Fruit fly (Drosophila melanogaster): Measurements from ENCODE around the gene PlexA.

PlexA gene

DNA sequence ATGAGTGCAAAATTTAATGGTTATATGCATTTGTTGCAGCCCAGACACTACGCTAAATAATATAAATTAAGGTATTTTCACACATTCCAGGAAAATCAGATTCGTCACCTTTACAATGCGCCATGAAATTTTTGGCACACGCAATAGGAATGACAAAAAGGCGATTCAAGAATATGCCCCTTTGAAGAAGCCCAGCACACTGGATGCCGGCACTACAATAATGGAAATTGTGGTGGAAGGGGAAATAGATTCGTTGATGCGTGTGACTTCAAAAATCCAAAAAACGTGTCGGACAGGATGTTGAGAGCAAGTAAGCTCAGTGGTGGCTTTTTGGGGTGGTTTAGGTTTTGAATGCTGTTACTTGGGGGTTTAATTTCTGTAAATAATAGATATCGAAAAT, 38.5 kb downstream of the PlexA start:
- TF ChIP-seq Hr83 (GFP tag; optimal IDR thresholded peaks at IDR 0.05; ENCODE audit: poor library complexity, severe bottlenecking) = no peak
- no peak for TF ChIP-seq rgr (GFP tag; optimal IDR thresholded peaks at IDR 0.05)
- TF ChIP-seq GATAd (GFP tag; optimal IDR thresholded peaks at IDR 0.05) = no peak
- no peak for TF ChIP-seq br (GFP tag; optimal IDR thresholded peaks at IDR 0.05)
- no peak for TF ChIP-seq woc (GFP tag; optimal IDR thresholded peaks at IDR 0.05)
- TF ChIP-seq Rel (GFP tag; optimal IDR thresholded peaks at IDR 0.05) = no peak
- no peak for TF ChIP-seq Rel (tag; optimal IDR thresholded peaks at IDR 0.05)
- no peak for TF ChIP-seq CG32264 (GFP tag; optimal IDR thresholded peaks at IDR 0.05)
- no peak for TF ChIP-seq Mio (GFP tag; optimal IDR thresholded peaks at IDR 0.05)
- TF ChIP-seq Hr78 (GFP tag; optimal IDR thresholded peaks at IDR 0.05) = no peak
- TF ChIP-seq pan (optimal IDR thresholded peaks at IDR 0.05) = no peak
- TF ChIP-seq tai (GFP tag; optimal IDR thresholded peaks at IDR 0.05) = no peak
- TF ChIP-seq Sp1 (GFP tag; optimal IDR thresholded peaks at IDR 0.05) = no peak
- TF ChIP-seq Dfd (GFP tag; optimal IDR thresholded peaks at IDR 0.05) = no peak
- TF ChIP-seq dmrt93B (GFP tag; optimal IDR thresholded peaks at IDR 0.05) = no peak
- no peak for TF ChIP-seq Hnf4 (GFP tag; optimal IDR thresholded peaks at IDR 0.05)
- no peak for TF ChIP-seq Dif (GFP tag; optimal IDR thresholded peaks at IDR 0.05; ENCODE audit: partially characterized antibody)

- no peak for TF ChIP-seq sv (GFP tag; optimal IDR thresholded peaks at IDR 0.05)
- no peak for TF ChIP-seq Dif (GFP tag; optimal IDR thresholded peaks at IDR 0.05; ENCODE audit: partially characterized antibody)
- TF ChIP-seq pan (optimal IDR thresholded peaks at IDR 0.05) = no peak
- no peak for TF ChIP-seq woc (GFP tag; optimal IDR thresholded peaks at IDR 0.05)
- no peak for TF ChIP-seq Mio (GFP tag; optimal IDR thresholded peaks at IDR 0.05)
- TF ChIP-seq CrebA (GFP tag; optimal IDR thresholded peaks at IDR 0.05; ENCODE audit: borderline replicate concordance) = no peak
- no peak for TF ChIP-seq tai (GFP tag; optimal IDR thresholded peaks at IDR 0.05)
- TF ChIP-seq ey (GFP tag; optimal IDR thresholded peaks at IDR 0.05) = no peak
These were observed 42.1 kb downstream of the PlexA start for dm6 chr4:984755-985154.

dm6 chr4:982791-983407, 44.0 kb downstream of the PlexA start:
- TF ChIP-seq sv (GFP tag; optimal IDR thresholded peaks at IDR 0.05) = peak; percentile 53
- peak; percentile 42 for TF ChIP-seq woc (GFP tag; optimal IDR thresholded peaks at IDR 0.05)
- no peak for TF ChIP-seq Hr83 (GFP tag; optimal IDR thresholded peaks at IDR 0.05; ENCODE audit: poor library complexity, severe bottlenecking)
- TF ChIP-seq fru (GFP tag; optimal IDR thresholded peaks at IDR 0.05) = peak; percentile 62
- no peak for TF ChIP-seq dsf (GFP tag; optimal IDR thresholded peaks at IDR 0.05; ENCODE audit: borderline replicate concordance)
- TF ChIP-seq psq (GFP tag; optimal IDR thresholded peaks at IDR 0.05) = peak; percentile 28
- peak; percentile 57 for TF ChIP-seq ey (GFP tag; optimal IDR thresholded peaks at IDR 0.05)
- no peak for TF ChIP-seq CG9705 (GFP tag; optimal IDR thresholded peaks at IDR 0.05)
- TF ChIP-seq tai (GFP tag; optimal IDR thresholded peaks at IDR 0.05) = no peak
- peak; percentile 8 for TF ChIP-seq Hnf4 (GFP tag; optimal IDR thresholded peaks at IDR 0.05)
- TF ChIP-seq OdsH (GFP tag; optimal IDR thresholded peaks at IDR 0.05) = peak; percentile 54
- peak; percentile 4 for TF ChIP-seq Jra (GFP tag; optimal IDR thresholded peaks at IDR 0.05)
- TF ChIP-seq br (GFP tag; optimal IDR thresholded peaks at IDR 0.05) = peak; percentile 50
- no peak for TF ChIP-seq Abd-B (GFP tag; optimal IDR thresholded peaks at IDR 0.05)
- TF ChIP-seq Hr78 (GFP tag; optimal IDR thresholded peaks at IDR 0.05) = no peak
- TF ChIP-seq h (GFP tag; optimal IDR thresholded peaks at IDR 0.05) = peak; percentile 61
- no peak for TF ChIP-seq foxo (GFP tag; optimal IDR thresholded peaks at IDR 0.05)

DNA sequence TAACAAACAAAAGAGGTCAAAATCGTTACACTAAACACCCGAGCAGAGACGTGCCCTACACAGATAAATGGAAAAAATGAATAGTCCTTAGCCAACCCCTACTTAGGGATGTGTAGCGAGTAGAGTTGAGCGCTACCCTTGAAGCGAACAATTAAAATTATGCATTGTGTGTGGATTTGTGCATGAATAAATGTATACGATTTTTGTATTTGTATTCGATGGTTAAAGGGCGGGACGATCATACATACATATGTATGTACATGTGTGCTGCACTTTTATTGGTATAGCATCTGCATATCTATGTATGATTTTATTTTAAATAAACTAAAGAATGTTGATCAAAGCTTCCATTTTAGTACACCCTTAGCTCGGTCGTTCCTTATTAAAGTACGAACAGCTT, 45.7 kb downstream of the PlexA start:
- no peak for TF ChIP-seq HLH106 (tag; optimal IDR thresholded peaks at IDR 0.05)
- TF ChIP-seq rgr (GFP tag; optimal IDR thresholded peaks at IDR 0.05) = no peak
- no peak for TF ChIP-seq CrebA (GFP tag; optimal IDR thresholded peaks at IDR 0.05; ENCODE audit: borderline replicate concordance)
- no peak for TF ChIP-seq dsf (GFP tag; optimal IDR thresholded peaks at IDR 0.05; ENCODE audit: borderline replicate concordance)
- TF ChIP-seq br (GFP tag; optimal IDR thresholded peaks at IDR 0.05) = no peak
- no peak for TF ChIP-seq Jra (GFP tag; optimal IDR thresholded peaks at IDR 0.05)
- no peak for TF ChIP-seq fru (GFP tag; optimal IDR thresholded peaks at IDR 0.05)
- no peak for TF ChIP-seq Rel (GFP tag; optimal IDR thresholded peaks at IDR 0.05)
- no peak for TF ChIP-seq Rel (tag; optimal IDR thresholded peaks at IDR 0.05)
- no peak for TF ChIP-seq Vsx2 (GFP tag; optimal IDR thresholded peaks at IDR 0.05; ENCODE audit: partially characterized antibody)
- no peak for TF ChIP-seq CG32264 (GFP tag; optimal IDR thresholded peaks at IDR 0.05)

dm6 chr4:980475-980856, 46.4 kb downstream of the PlexA start:
- TF ChIP-seq ey (GFP tag; optimal IDR thresholded peaks at IDR 0.05) (no peak), Hr83 (GFP tag; optimal IDR thresholded peaks at IDR 0.05; ENCODE audit: poor library complexity, severe bottlenecking) (no peak), fru (GFP tag; optimal IDR thresholded peaks at IDR 0.05) (no peak), Vsx2 (GFP tag; optimal IDR thresholded peaks at IDR 0.05; ENCODE audit: partially characterized antibody) (no peak), h (GFP tag; optimal IDR thresholded peaks at IDR 0.05) (no peak), br (GFP tag; optimal IDR thresholded peaks at IDR 0.05) (no peak), Jra (GFP tag; optimal IDR thresholded peaks at IDR 0.05) (no peak), Hr78 (GFP tag; optimal IDR thresholded peaks at IDR 0.05) (no peak), sage (GFP tag; optimal IDR thresholded peaks at IDR 0.05) (no peak), CrebA (GFP tag; optimal IDR thresholded peaks at IDR 0.05; ENCODE audit: borderline replicate concordance) (no peak), CG9705 (GFP tag; optimal IDR thresholded peaks at IDR 0.05) (no peak)

Measured in whole organism, wandering third instar larva.